Worm (Caenorhabditis elegans): ENCODE data around the gene M03B6.3.

- TF ChIP-seq him-1 (tag; optimal IDR thresholded peaks at IDR 0.05) (no peak), W03F9.2 (tag; optimal IDR thresholded peaks at IDR 0.05) (no peak), dao-5 (tag; optimal IDR thresholded peaks at IDR 0.05) (no peak)
Observed at ce11 chrX:13900047-13900446, 36.0 kb upstream of the M03B6.3 start, which contains the start of gene sra-38.

Measured in whole organism, L4/young adult.